Fruit fly (Drosophila melanogaster) whole organism, wandering third instar larva: ENCODE measurements around the gene Grx1.

Source experiments
- Abd-B ChIP-seq: fragments of >200 bp; optimal IDR thresholded peaks from 2 replicates; lab custom pipeline; 2017; ENCODE audit warnings: missing biosample characterization, missing genetic modification characterization
- CG32264 ChIP-seq: fragments of 200-800 bp; sonication (Bioruptor generic); optimal IDR thresholded peaks from 2 replicates; lab custom pipeline; 2016; ENCODE audit warnings: missing biosample characterization, missing genetic modification characterization
- CG9705 ChIP-seq: fragments of 200-800 bp; sonication (Bioruptor generic); optimal IDR thresholded peaks from 2 replicates; lab custom pipeline; 2018; ENCODE audit warnings: missing biosample characterization, mild to moderate bottlenecking, missing genetic modification characterization
- CrebA ChIP-seq: fragments of 200-800 bp; sonication (Bioruptor generic); optimal IDR thresholded peaks from 2 replicates; lab custom pipeline; 2016; ENCODE audit warnings: missing biosample characterization, mild to moderate bottlenecking, missing genetic modification characterization, borderline replicate concordance
- Dfd ChIP-seq: fragments of >200 bp; optimal IDR thresholded peaks from 2 replicates; lab custom pipeline; 2017; ENCODE audit warnings: missing biosample characterization, missing genetic modification characterization
- Dif ChIP-seq: fragments of 200-275, 200-300 bp; sonication (Bioruptor generic); optimal IDR thresholded peaks from 2 replicates; lab custom pipeline; 2018; ENCODE audit warnings: missing biosample characterization, missing genetic modification characterization; ENCODE audit not compliant: partially characterized antibody
- GATAd ChIP-seq: sonication (Bioruptor generic); optimal IDR thresholded peaks from 2 replicates; lab custom pipeline; 2016; ENCODE audit warnings: missing biosample characterization, missing genetic modification characterization
- HLH106 ChIP-seq: fragments of 200-800 bp; optimal IDR thresholded peaks from 3 replicates; lab custom pipeline; 2019; ENCODE audit warnings: missing biosample characterization, mild to moderate bottlenecking, missing genetic modification characterization, moderate library complexity
- Hnf4 ChIP-seq: fragments of 200-800 bp; sonication (Bioruptor generic); optimal IDR thresholded peaks from 2 replicates; lab custom pipeline; 2016; ENCODE audit warnings: missing biosample characterization, mild to moderate bottlenecking, missing genetic modification characterization
- Hr78 ChIP-seq: fragments of >200 bp; optimal IDR thresholded peaks from 2 replicates; lab custom pipeline; 2017; ENCODE audit warnings: missing biosample characterization, missing genetic modification characterization
- Hr83 ChIP-seq: fragments of 200-300 bp; sonication (Bioruptor generic); optimal IDR thresholded peaks from 2 replicates; lab custom pipeline; 2016; ENCODE audit warnings: missing biosample characterization, mild to moderate bottlenecking, missing genetic modification characterization, moderate library complexity; ENCODE audit not compliant: poor library complexity, severe bottlenecking
- Jra ChIP-seq: sonication (Bioruptor generic); optimal IDR thresholded peaks from 2 replicates; lab custom pipeline; 2016; ENCODE audit warnings: missing biosample characterization, missing genetic modification characterization
- Mio ChIP-seq: sonication (Bioruptor generic); optimal IDR thresholded peaks from 2 replicates; lab custom pipeline; 2016; ENCODE audit warnings: missing biosample characterization, missing genetic modification characterization
- Myc ChIP-seq: fragments of >200 bp; optimal IDR thresholded peaks from 2 replicates; lab custom pipeline; 2017
- N ChIP-seq: fragments of >200 bp; optimal IDR thresholded peaks from 2 replicates; lab custom pipeline; 2018; ENCODE audit warnings: missing biosample characterization, missing external identifiers, missing genetic modification characterization
- OdsH ChIP-seq: fragments of 200-800 bp; sonication (Bioruptor generic); optimal IDR thresholded peaks from 2 replicates; lab custom pipeline; 2016; ENCODE audit warnings: missing biosample characterization, mild to moderate bottlenecking, missing genetic modification characterization
- Rel ChIP-seq, 2 experiments: fragments of 200-800 bp; sonication (Bioruptor generic) in 1 of 2; optimal IDR thresholded peaks; 2 replicates in 1 of 2; 3 replicates in 1 of 2; lab custom pipeline; 2016 to 2019; ENCODE audit warnings: mild to moderate bottlenecking in 2 of 2, missing biosample characterization in 2 of 2, missing genetic modification characterization in 2 of 2, moderate library complexity in 1 of 2
- Sp1 ChIP-seq: fragments of 200-800 bp; sonication (Bioruptor generic); optimal IDR thresholded peaks from 3 replicates; lab custom pipeline; 2019; ENCODE audit warnings: missing biosample characterization, mild to moderate bottlenecking, missing genetic modification characterization, moderate library complexity
- Vsx2 ChIP-seq: fragments of 200-300, 225-300 bp; sonication (Bioruptor generic); optimal IDR thresholded peaks from 2 replicates; lab custom pipeline; 2018; ENCODE audit warnings: missing biosample characterization, missing genetic modification characterization; ENCODE audit not compliant: partially characterized antibody
- br ChIP-seq: fragments of 200-800 bp; sonication (Bioruptor generic); optimal IDR thresholded peaks from 2 replicates; lab custom pipeline; 2016; ENCODE audit warnings: missing biosample characterization, missing genetic modification characterization
- brk ChIP-seq: fragments of 200-800 bp; sonication (Bioruptor generic); optimal IDR thresholded peaks from 2 replicates; lab custom pipeline; 2016; ENCODE audit warnings: missing biosample characterization, mild to moderate bottlenecking, missing genetic modification characterization
- dl ChIP-seq, 2 experiments: fragments of 175-275, 200-275 bp in 1 of 2; fragments of 200-275 bp in 1 of 2; sonication (Bioruptor generic); optimal IDR thresholded peaks; lab custom pipeline; 2018; ENCODE audit warnings: mild to moderate bottlenecking in 2 of 2, missing biosample characterization in 2 of 2, missing genetic modification characterization in 2 of 2, moderate library complexity in 2 of 2; ENCODE audit not compliant: partially characterized antibody in 2 of 2, insufficient read depth in 1 of 2
- dmrt93B ChIP-seq: fragments of 200-800 bp; sonication (Bioruptor generic); optimal IDR thresholded peaks from 2 replicates; lab custom pipeline; 2018; ENCODE audit warnings: missing biosample characterization, mild to moderate bottlenecking, missing genetic modification characterization
- dsf ChIP-seq: sonication (Bioruptor generic); optimal IDR thresholded peaks from 2 replicates; lab custom pipeline; 2016; ENCODE audit warnings: missing biosample characterization, missing genetic modification characterization, borderline replicate concordance
- ey ChIP-seq: fragments of 200-800 bp; sonication (Bioruptor generic); optimal IDR thresholded peaks from 2 replicates; lab custom pipeline; 2016; ENCODE audit warnings: missing biosample characterization, missing genetic modification characterization
- foxo ChIP-seq, 2 experiments: fragments of 200-800 bp; sonication (Bioruptor generic); optimal IDR thresholded peaks; 2 replicates in 1 of 2; 3 replicates in 1 of 2; lab custom pipeline; 2016 to 2017; ENCODE audit warnings: missing biosample characterization in 2 of 2, missing genetic modification characterization in 2 of 2
- fru ChIP-seq: fragments of 200-800 bp; sonication (Bioruptor generic); optimal IDR thresholded peaks from 3 replicates; lab custom pipeline; 2016; ENCODE audit warnings: missing biosample characterization, mild to moderate bottlenecking, missing genetic modification characterization
- h ChIP-seq: fragments of 200-800 bp; sonication (Bioruptor generic); optimal IDR thresholded peaks from 3 replicates; lab custom pipeline; 2016; ENCODE audit warnings: missing biosample characterization, mild to moderate bottlenecking, missing genetic modification characterization
- jim ChIP-seq: fragments of 175-275, 200-325 bp; sonication (Bioruptor generic); optimal IDR thresholded peaks from 2 replicates; lab custom pipeline; 2016; ENCODE audit warnings: missing biosample characterization, mild to moderate bottlenecking, missing genetic modification characterization
- lola ChIP-seq: fragments of >200 bp; optimal IDR thresholded peaks from 2 replicates; lab custom pipeline; 2017; ENCODE audit warnings: missing biosample characterization, missing genetic modification characterization
- pan ChIP-seq: fragments of >200 bp; optimal IDR thresholded peaks from 2 replicates; lab custom pipeline; 2017
- psq ChIP-seq: fragments of 200-800 bp; sonication (Bioruptor generic); optimal IDR thresholded peaks from 3 replicates; lab custom pipeline; 2017; ENCODE audit warnings: missing biosample characterization, mild to moderate bottlenecking, missing genetic modification characterization, moderate library complexity
- rgr ChIP-seq: fragments of 200-800 bp; sonication (Bioruptor generic); optimal IDR thresholded peaks from 3 replicates; lab custom pipeline; 2016; ENCODE audit warnings: missing biosample characterization, mild to moderate bottlenecking, missing genetic modification characterization
- sage ChIP-seq: fragments of 200-800 bp; sonication (Bioruptor generic); optimal IDR thresholded peaks from 2 replicates; lab custom pipeline; 2016; ENCODE audit warnings: missing biosample characterization, mild to moderate bottlenecking, missing genetic modification characterization
- sv ChIP-seq: fragments of 200-800 bp; sonication (Bioruptor generic); optimal IDR thresholded peaks from 3 replicates; lab custom pipeline; 2016; ENCODE audit warnings: missing biosample characterization, missing genetic modification characterization
- tai ChIP-seq: sonication (Bioruptor generic); optimal IDR thresholded peaks from 2 replicates; lab custom pipeline; 2016; ENCODE audit warnings: missing biosample characterization, missing genetic modification characterization
- usp ChIP-seq: fragments of >200 bp; optimal IDR thresholded peaks from 2 replicates; lab custom pipeline; 2017; ENCODE audit warnings: missing biosample characterization, missing genetic modification characterization
- woc ChIP-seq: sonication (Bioruptor generic); optimal IDR thresholded peaks from 2 replicates; lab custom pipeline; 2016; ENCODE audit warnings: missing biosample characterization, mild to moderate bottlenecking, missing genetic modification characterization

The Grx1 gene

DNA sequence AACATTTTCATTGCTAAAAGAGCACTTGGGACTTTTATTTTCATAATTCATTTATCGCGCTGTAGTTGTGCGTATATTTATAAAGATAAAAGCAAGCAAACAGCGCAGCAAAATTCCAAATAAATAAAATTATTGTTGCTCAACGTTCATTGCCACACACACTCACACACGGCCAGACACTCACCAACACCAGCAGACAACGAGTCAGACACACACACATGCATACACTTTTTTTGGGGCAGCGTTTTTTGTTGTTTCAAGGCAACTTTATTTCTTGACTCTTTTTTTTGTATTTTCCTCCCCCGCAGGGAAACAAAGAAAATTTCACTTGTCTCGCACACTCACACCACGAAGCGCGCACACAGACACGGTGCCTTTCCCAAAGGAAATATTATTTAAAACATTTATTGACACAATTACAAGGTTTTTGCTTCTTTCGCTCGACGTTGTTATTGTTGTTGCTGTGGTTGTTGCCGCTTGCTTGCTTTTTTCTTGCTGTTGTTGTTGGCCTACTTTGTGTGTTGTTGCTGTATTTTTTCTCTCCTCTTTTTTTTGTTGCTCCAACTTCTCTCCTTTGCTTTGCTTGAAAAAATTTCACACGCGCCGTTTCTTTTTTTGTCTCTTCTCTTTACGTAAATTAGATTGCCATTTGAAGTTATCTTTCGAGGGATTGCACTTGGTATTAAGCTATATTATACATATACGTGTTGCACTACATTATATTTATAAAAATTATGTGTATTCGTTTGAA, 49.0 kb upstream of the Grx1 start:
- no peak for TF ChIP-seq dl (GFP tag; optimal IDR thresholded peaks at IDR 0.05; lab: Kevin White, UChicago; ENCODE audit: insufficient read depth in 1 of 2, partially characterized antibody in 2 of 2)
- peak; percentile 64 for TF ChIP-seq CrebA
- no peak for TF ChIP-seq Hr83 (GFP tag; lab: Kevin White, UChicago)
- TF ChIP-seq sage (GFP tag; lab: Kevin White, UChicago): no peak
- TF ChIP-seq Abd-B (GFP tag; lab: Kevin White, UChicago): no peak
- TF ChIP-seq jim: peak; percentile 45
- TF ChIP-seq Dif (GFP tag; lab: Kevin White, UChicago): peak; percentile 0
- TF ChIP-seq CG32264 (GFP tag; lab: Kevin White, UChicago): no peak
- peak; percentile 57 for TF ChIP-seq psq
- no peak for TF ChIP-seq Jra
- peak; percentile 13 for TF ChIP-seq OdsH (GFP tag; lab: Kevin White, UChicago)
- no peak for TF ChIP-seq lola
- no peak for TF ChIP-seq dmrt93B
- TF ChIP-seq dsf: no peak
- TF ChIP-seq tai (GFP tag; lab: Kevin White, UChicago): no peak
- peak; percentile 24 for TF ChIP-seq brk (GFP tag; lab: Kevin White, UChicago)
- TF ChIP-seq Mio: no peak
- no peak for TF ChIP-seq GATAd (GFP tag; lab: Kevin White, UChicago)
- no peak for TF ChIP-seq usp (GFP tag; lab: Kevin White, UChicago)
- TF ChIP-seq Hnf4 (GFP tag; lab: Kevin White, UChicago): no peak
- TF ChIP-seq rgr (GFP tag; lab: Kevin White, UChicago): no peak
- no peak for TF ChIP-seq Rel (GFP tag; optimal IDR thresholded peaks at IDR 0.05; lab: Kevin White, UChicago)
- TF ChIP-seq Rel (tag; optimal IDR thresholded peaks at IDR 0.05; lab: Kevin White, UChicago): peak; percentile 43
- TF ChIP-seq woc: no peak
- no peak for TF ChIP-seq Vsx2 (GFP tag; lab: Kevin White, UChicago)
- TF ChIP-seq ey (GFP tag; lab: Kevin White, UChicago): no peak
- TF ChIP-seq CG9705 (GFP tag; lab: Kevin White, UChicago): no peak
- no peak for TF ChIP-seq HLH106 (tag; lab: Kevin White, UChicago)
- no peak for TF ChIP-seq Myc (lab: Kevin White, UChicago)
- no peak for TF ChIP-seq h
- TF ChIP-seq foxo (GFP tag; optimal IDR thresholded peaks at IDR 0.05; lab: Kevin White, UChicago): no peak
- TF ChIP-seq fru (GFP tag; lab: Kevin White, UChicago): peak; percentile 23
- peak; percentile 19 for TF ChIP-seq Sp1 (GFP tag; lab: Kevin White, UChicago)
- TF ChIP-seq N (GFP tag; lab: Kevin White, UChicago): no peak
- TF ChIP-seq Hr78 (GFP tag; lab: Kevin White, UChicago): no peak
- TF ChIP-seq Dfd (GFP tag; lab: Kevin White, UChicago): peak; percentile 21
- no peak for TF ChIP-seq pan (lab: Kevin White, UChicago)
- peak; percentile 30 for TF ChIP-seq br (GFP tag; lab: Kevin White, UChicago)
- no peak for TF ChIP-seq sv

DNA sequence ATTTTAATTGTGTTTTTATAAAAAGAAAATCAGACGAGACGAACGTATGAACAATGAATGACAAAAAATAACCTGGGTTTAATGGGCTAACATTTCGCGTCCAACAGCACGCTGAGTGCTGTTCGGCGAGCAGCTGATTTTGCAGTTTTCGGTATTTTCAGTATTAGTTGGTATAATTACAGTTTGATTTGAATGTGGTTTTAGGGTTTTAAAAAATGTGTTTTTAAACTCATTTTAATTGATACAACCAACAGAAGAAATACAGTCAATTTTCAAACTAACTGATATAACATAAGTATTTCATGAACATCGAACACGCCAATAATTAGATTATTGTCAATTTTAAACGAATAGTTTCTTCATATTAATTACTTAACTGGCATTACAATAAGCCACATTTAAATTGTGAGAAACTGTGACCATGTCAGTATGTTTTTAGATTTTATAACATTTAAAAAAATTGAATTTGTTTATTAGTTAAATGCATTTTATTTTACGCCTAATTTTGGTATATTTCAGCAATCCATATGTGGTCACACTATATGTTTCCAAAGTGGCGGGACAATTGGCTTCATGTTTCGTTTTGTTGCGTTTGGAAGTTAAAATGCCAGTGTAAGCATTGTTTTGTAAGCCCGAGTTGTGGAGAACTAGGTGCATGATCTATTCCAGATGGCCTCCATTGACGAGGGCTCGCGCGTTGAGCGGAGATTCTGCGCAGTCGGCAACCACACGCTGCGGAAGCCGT, 48.2 kb upstream of the Grx1 start, which contains the start of the genes CG14073 and HipHop:
Gene CG14073 (minus strand): TSS at position 38 of the 745 bp plus-strand sequence.
Gene HipHop (plus strand): TSS at position 534 of the 745 bp plus-strand sequence.
- TF ChIP-seq foxo (GFP tag; optimal IDR thresholded peaks at IDR 0.05; lab: Kevin White, UChicago): no peak
- peak; percentile 18 for TF ChIP-seq Dif (GFP tag; lab: Kevin White, UChicago)
- TF ChIP-seq Vsx2 (GFP tag; lab: Kevin White, UChicago): peak; percentile 38
